Worm (Caenorhabditis elegans) whole organism, L2 larva: ENCODE measurements around the gene memi-2.
A peak's percentile ranks its signal among the peaks of the same experiment; 100 is the strongest.
"Not testable (repeated sequence)": the region's sequence is repeated elsewhere in the genome, so short reads cannot be mapped to it uniquely, and the experiment has no call there.

ENCODE experiments used
- F13H6.1 ChIP-seq: sonication (generic microtip); optimal IDR thresholded peaks from 2 replicates; lab custom pipeline; 2016; ENCODE audit warnings: missing genetic modification characterization, missing compliant biosample characterization
- R02D3.7 ChIP-seq: fragments of 150-350 bp; optimal IDR thresholded peaks from 2 replicates; lab custom pipeline; 2014; ENCODE audit warnings: missing biosample characterization, missing genetic modification characterization
- Y55F3AM.14 ChIP-seq: fragments of 200-800 bp; sonication (Bioruptor generic); optimal IDR thresholded peaks from 2 replicates; lab custom pipeline; 2018; ENCODE audit warnings: mild to moderate bottlenecking, missing genetic modification characterization, missing compliant biosample characterization
- ZK546.5 ChIP-seq: sonication (generic microtip); optimal IDR thresholded peaks from 2 replicates; lab custom pipeline; 2017; ENCODE audit warnings: missing biosample characterization, missing genetic modification characterization
- alr-1 ChIP-seq: fragments of 150-350 bp; optimal IDR thresholded peaks from 2 replicates; lab custom pipeline; 2014; ENCODE audit warnings: missing biosample characterization, missing genetic modification characterization
- aly-2 ChIP-seq: fragments of 150-350 bp; optimal IDR thresholded peaks from 2 replicates; lab custom pipeline; 2014; ENCODE audit warnings: missing biosample characterization, missing genetic modification characterization
- ama-1 ChIP-seq: fragments of 150-350 bp; optimal IDR thresholded peaks from 2 replicates; lab custom pipeline; 2018; ENCODE audit warnings: inconsistent platforms
- blmp-1 ChIP-seq: sonication (generic microtip); optimal IDR thresholded peaks from 2 replicates; lab custom pipeline; 2017; ENCODE audit warnings: missing genetic modification characterization, mild to moderate bottlenecking, missing compliant biosample characterization, antibody characterized with exemption, moderate library complexity; ENCODE audit not compliant: insufficient read depth
- ceh-82 ChIP-seq: fragments of 150-350 bp; optimal IDR thresholded peaks from 2 replicates; lab custom pipeline; 2014; ENCODE audit warnings: missing biosample characterization, missing genetic modification characterization
- crh-2 ChIP-seq: sonication (generic microtip); optimal IDR thresholded peaks from 2 replicates; lab custom pipeline; 2017; ENCODE audit warnings: missing biosample characterization, missing genetic modification characterization
- dmd-4 ChIP-seq: sonication (generic microtip); optimal IDR thresholded peaks from 2 replicates; lab custom pipeline; 2017; ENCODE audit warnings: missing biosample characterization, missing genetic modification characterization
- egl-27 ChIP-seq: sonication (generic microtip); optimal IDR thresholded peaks from 3 replicates; lab custom pipeline; 2017; ENCODE audit warnings: missing biosample characterization, missing genetic modification reagents, missing genetic modification characterization
- elt-1 ChIP-seq: fragments of 150-350 bp; optimal IDR thresholded peaks from 2 replicates; lab custom pipeline; 2014; ENCODE audit warnings: missing biosample characterization, missing genetic modification characterization
- elt-3 ChIP-seq: sonication (generic microtip); optimal IDR thresholded peaks from 2 replicates; lab custom pipeline; 2017; ENCODE audit warnings: missing biosample characterization, missing genetic modification characterization
- fos-1 ChIP-seq: fragments of 150-350 bp; optimal IDR thresholded peaks from 2 replicates; lab custom pipeline; 2014; ENCODE audit warnings: missing biosample characterization, missing genetic modification characterization
- gmeb-1 ChIP-seq: fragments of 150-350 bp; optimal IDR thresholded peaks from 2 replicates; lab custom pipeline; 2014; ENCODE audit warnings: missing biosample characterization, missing genetic modification characterization
- lin-13 ChIP-seq: fragments of 150-350 bp; optimal IDR thresholded peaks from 2 replicates; lab custom pipeline; 2014; ENCODE audit warnings: missing biosample characterization, missing genetic modification reagents, missing genetic modification characterization
- lin-39 ChIP-seq: fragments of 150-350 bp; optimal IDR thresholded peaks from 2 replicates; lab custom pipeline; 2014; ENCODE audit warnings: missing biosample characterization, missing genetic modification reagents, missing genetic modification characterization
- lsy-2 ChIP-seq, 2 experiments: fragments of 150-350 bp in 1 of 2; sonication (generic microtip) in 1 of 2; optimal IDR thresholded peaks; 2 replicates each; lab custom pipeline; 2014 to 2017; ENCODE audit warnings: missing biosample characterization in 2 of 2, missing genetic modification characterization in 2 of 2
- mab-5 ChIP-seq: fragments of 150-350 bp; optimal IDR thresholded peaks from 2 replicates; lab custom pipeline; 2014; ENCODE audit warnings: missing biosample characterization, missing genetic modification characterization
- mbf-1 ChIP-seq: sonication (generic microtip); optimal IDR thresholded peaks from 2 replicates; lab custom pipeline; 2017; ENCODE audit warnings: missing biosample characterization, missing genetic modification characterization
- mdl-1 ChIP-seq, 2 experiments: fragments of 150-350 bp in 1 of 2; sonication (generic microtip) in 1 of 2; optimal IDR thresholded peaks; 2 replicates each; lab custom pipeline; 2017; ENCODE audit warnings: missing biosample characterization in 2 of 2, missing genetic modification characterization in 2 of 2
- nhr-11 ChIP-seq: fragments of 150-350 bp; optimal IDR thresholded peaks from 2 replicates; lab custom pipeline; 2014; ENCODE audit warnings: missing biosample characterization, missing genetic modification characterization
- nhr-12 ChIP-seq: fragments of 150-350 bp; optimal IDR thresholded peaks from 2 replicates; lab custom pipeline; 2014; ENCODE audit warnings: missing biosample characterization, missing genetic modification characterization
- nhr-129 ChIP-seq: fragments of 150-350 bp; optimal IDR thresholded peaks from 2 replicates; lab custom pipeline; 2014; ENCODE audit warnings: missing biosample characterization, missing genetic modification characterization
- nhr-237 ChIP-seq: fragments of 150-350 bp; optimal IDR thresholded peaks from 2 replicates; lab custom pipeline; 2014; ENCODE audit warnings: missing biosample characterization, missing genetic modification characterization
- peb-1 ChIP-seq: fragments of 150-350 bp; optimal IDR thresholded peaks from 2 replicates; lab custom pipeline; 2014; ENCODE audit warnings: missing biosample characterization, missing genetic modification characterization
- sem-4 ChIP-seq: fragments of 150-350 bp; optimal IDR thresholded peaks from 2 replicates; lab custom pipeline; 2014; ENCODE audit warnings: missing biosample characterization, missing genetic modification reagents, missing genetic modification characterization
- skn-1 ChIP-seq: sonication (generic microtip); optimal IDR thresholded peaks from 2 replicates; lab custom pipeline; 2017; ENCODE audit warnings: missing biosample characterization, missing genetic modification characterization
- sma-3 ChIP-seq: sonication (generic microtip); optimal IDR thresholded peaks from 2 replicates; lab custom pipeline; 2016; ENCODE audit warnings: missing genetic modification reagents, missing genetic modification characterization, missing compliant biosample characterization
- sma-9 ChIP-seq, 2 experiments: fragments of 150-350 bp in 1 of 2; sonication (generic microtip) in 1 of 2; optimal IDR thresholded peaks; 2 replicates each; lab custom pipeline; 2014 to 2016; ENCODE audit warnings: missing genetic modification characterization in 2 of 2, mild to moderate bottlenecking in 1 of 2, missing biosample characterization in 1 of 2, missing compliant biosample characterization in 1 of 2, missing genetic modification reagents in 1 of 2, moderate library complexity in 1 of 2
- snpc-4 ChIP-seq: fragments of 150-350 bp; optimal IDR thresholded peaks from 2 replicates; lab custom pipeline; 2014; ENCODE audit warnings: missing biosample characterization, missing genetic modification characterization
- unc-39 ChIP-seq: fragments of 150-350 bp; optimal IDR thresholded peaks from 2 replicates; lab custom pipeline; 2014; ENCODE audit warnings: missing biosample characterization, missing genetic modification characterization
- unc-55 ChIP-seq: fragments of 150-350 bp; sonication (generic microtip); optimal IDR thresholded peaks from 3 replicates; lab custom pipeline; 2014; ENCODE audit warnings: missing biosample characterization, missing genetic modification reagents, missing genetic modification characterization
- unc-62 ChIP-seq: fragments of 150-350 bp; optimal IDR thresholded peaks from 2 replicates; lab custom pipeline; 2014; ENCODE audit warnings: missing biosample characterization, missing genetic modification reagents, missing genetic modification characterization
- zag-1 ChIP-seq: fragments of 150-350 bp; optimal IDR thresholded peaks from 2 replicates; lab custom pipeline; 2014; ENCODE audit warnings: missing biosample characterization, missing genetic modification characterization
- ztf-4 ChIP-seq: fragments of 150-350 bp; optimal IDR thresholded peaks from 2 replicates; lab custom pipeline; 2014; ENCODE audit warnings: missing biosample characterization, missing genetic modification characterization

Gene memi-2

ce11 chrIV:13400456-13401364, at the start of gene memi-2, which contains the start of gene cyp-31A5:
TSS of gene memi-2 (minus strand) at chrIV:13400506.
TSS of gene cyp-31A5 (plus strand) at chrIV:13401289.
- TF ChIP-seq mdl-1 (tag; optimal IDR thresholded peaks at IDR 0.05; lab: Kevin White, UChicago) (no peak), aly-2 (no peak), alr-1 (tag; lab: Kevin White, UChicago) (no peak), skn-1 (tag; lab: Kevin White, UChicago) (no peak), ztf-4 (tag; lab: Kevin White, UChicago) (no peak), sma-9 (GFP tag; optimal IDR thresholded peaks at IDR 0.05; lab: Kevin White, UChicago) (no peak), sma-9 (tag; optimal IDR thresholded peaks at IDR 0.05; lab: Kevin White, UChicago) (no peak), gmeb-1 (tag; lab: Kevin White, UChicago) (no peak), nhr-129 (tag; lab: Kevin White, UChicago) (no peak), Y55F3AM.14 (GFP tag; lab: Kevin White, UChicago) (no peak), R02D3.7 (tag; lab: Kevin White, UChicago) (no peak)

- no peak for TF ChIP-seq peb-1 (tag; lab: Kevin White, UChicago)
- TF ChIP-seq elt-1 (tag; lab: Kevin White, UChicago), result no peak
- no peak for TF ChIP-seq sma-3 (GFP tag; lab: Kevin White, UChicago)
- no peak for TF ChIP-seq egl-27 (tag; lab: Kevin White, UChicago)
- TF ChIP-seq blmp-1 (tag; lab: Kevin White, UChicago), result no peak
- no peak for TF ChIP-seq ceh-82 (tag; lab: Kevin White, UChicago)
- TF ChIP-seq ama-1 (lab: Kevin White, UChicago), result no peak
- TF ChIP-seq lsy-2 (tag; optimal IDR thresholded peaks at IDR 0.05; lab: Kevin White, UChicago), result no peak
- TF ChIP-seq fos-1 (tag; lab: Kevin White, UChicago), result no peak
- no peak for TF ChIP-seq zag-1
- TF ChIP-seq nhr-11, result no peak
- no peak for TF ChIP-seq ZK546.5 (tag; lab: Kevin White, UChicago)
- no peak for TF ChIP-seq sem-4 (tag; lab: Kevin White, UChicago)
- no peak for TF ChIP-seq ztf-4 (tag; lab: Kevin White, UChicago)
- TF ChIP-seq aly-2, result no peak
- no peak for TF ChIP-seq nhr-237
- TF ChIP-seq nhr-129 (tag; lab: Kevin White, UChicago), result no peak
- TF ChIP-seq crh-2 (tag; lab: Kevin White, UChicago), result no peak
- no peak for TF ChIP-seq F13H6.1 (tag; lab: Kevin White, UChicago)
- TF ChIP-seq dmd-4, result no peak
- TF ChIP-seq, all 48 proteins: peak for 0
Observed at ce11 chrIV:13445275-13445674, 45.0 kb upstream of the memi-2 start, which contains the start of gene mam-3. TSS of gene mam-3 (minus strand) at chrIV:13445375.

ce11 chrIV:13433904-13434303, 33.6 kb upstream of the memi-2 start, which contains the start of gene K09B11.5:
TSS of gene K09B11.5 (minus strand) at chrIV:13434004.
- TF ChIP-seq nhr-129 (tag; lab: Kevin White, UChicago); mab-5; lin-39 (tag; lab: Kevin White, UChicago): not testable (repeated sequence)

ce11 chrIV:13430137-13430536, 29.8 kb upstream of the memi-2 start:
- peak; percentile 84 for TF ChIP-seq snpc-4
- TF ChIP-seq unc-55, result peak; percentile 28
- TF ChIP-seq lin-13 (GFP tag; lab: Kevin White, UChicago), result peak; percentile 39

- TF ChIP-seq unc-39 (no peak), lsy-2 (tag; optimal IDR thresholded peaks at IDR 0.05; lab: Kevin White, UChicago) (no peak), ztf-4 (tag; lab: Kevin White, UChicago) (no peak), gmeb-1 (tag; lab: Kevin White, UChicago) (no peak), unc-62 (GFP tag; lab: Kevin White, UChicago) (no peak), elt-3 (tag; lab: Kevin White, UChicago) (no peak), mbf-1 (tag; lab: Kevin White, UChicago) (no peak), ZK546.5 (tag; lab: Kevin White, UChicago) (no peak), nhr-129 (tag; lab: Kevin White, UChicago) (no peak), unc-55 (no peak), elt-1 (tag; lab: Kevin White, UChicago) (no peak), nhr-12 (tag; lab: Kevin White, UChicago) (no peak)
- TF ChIP-seq, all 48 proteins: peak for 0
Observed at ce11 chrIV:13429240-13429639, 28.9 kb upstream of the memi-2 start, which contains the start of gene K09B11.4. TSS of gene K09B11.4 (plus strand) at chrIV:13429540.
